Worm (Caenorhabditis elegans): ENCODE measurements around the gene scl-25.

The scl-25 gene

DNA sequence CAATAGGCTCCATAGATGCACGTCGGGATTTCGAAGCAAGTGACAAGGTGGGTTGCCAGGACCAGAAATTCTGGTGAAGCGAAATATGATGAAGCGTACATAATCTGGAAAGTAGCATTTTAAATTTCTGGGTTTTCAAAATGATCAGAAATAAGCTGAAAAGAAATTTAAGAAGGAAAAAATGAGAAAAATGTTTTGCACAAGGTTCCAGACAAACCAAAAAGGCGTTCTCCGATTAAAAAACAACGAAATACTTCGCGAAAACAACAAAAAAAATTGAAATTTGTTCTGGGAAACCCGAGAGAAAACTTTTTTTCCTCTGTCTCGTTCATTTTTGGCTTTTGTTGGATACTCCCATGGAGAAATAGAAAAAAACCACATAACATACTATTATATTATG is 2.2 kb upstream of the scl-25 start, which contains the start of gene srh-252:
Gene srh-252 (minus strand): TSS at position 101 of the 400 bp plus-strand sequence.
- no peak for TF ChIP-seq mbf-1 (tag; optimal IDR thresholded peaks at IDR 0.05)
- no peak for TF ChIP-seq ceh-82 (tag; optimal IDR thresholded peaks at IDR 0.05)
- TF ChIP-seq nhr-25 (tag; optimal IDR thresholded peaks at IDR 0.05) = no peak
- no peak for TF ChIP-seq nhr-129 (tag; optimal IDR thresholded peaks at IDR 0.05)
- no peak for TF ChIP-seq dmd-4 (tag; optimal IDR thresholded peaks at IDR 0.05)

DNA sequence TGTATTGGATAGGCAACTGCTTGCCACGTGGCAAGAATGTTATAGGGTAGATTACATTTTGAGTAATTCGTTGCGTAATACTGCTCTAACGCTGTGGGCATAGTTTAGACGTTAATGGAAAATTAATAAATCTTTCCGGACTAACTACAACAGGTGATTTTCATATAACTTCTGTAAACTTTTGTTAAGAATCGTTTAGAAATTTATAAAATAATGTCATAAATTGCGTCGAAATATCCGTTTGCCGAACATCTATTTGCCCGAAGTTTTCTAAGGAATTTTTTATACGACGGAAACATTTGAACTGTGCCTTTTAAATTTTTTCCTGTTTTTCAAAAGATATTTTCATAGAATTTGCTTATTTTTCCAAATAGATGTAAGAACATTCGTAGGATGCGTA is 630 bp downstream of the scl-25 start, which contains the start of gene srh-112:
Gene srh-112 (minus strand): TSS at position 101 of the 400 bp plus-strand sequence.
- TF ChIP-seq lin-13 (GFP tag; optimal IDR thresholded peaks at IDR 0.05) = no peak

DNA sequence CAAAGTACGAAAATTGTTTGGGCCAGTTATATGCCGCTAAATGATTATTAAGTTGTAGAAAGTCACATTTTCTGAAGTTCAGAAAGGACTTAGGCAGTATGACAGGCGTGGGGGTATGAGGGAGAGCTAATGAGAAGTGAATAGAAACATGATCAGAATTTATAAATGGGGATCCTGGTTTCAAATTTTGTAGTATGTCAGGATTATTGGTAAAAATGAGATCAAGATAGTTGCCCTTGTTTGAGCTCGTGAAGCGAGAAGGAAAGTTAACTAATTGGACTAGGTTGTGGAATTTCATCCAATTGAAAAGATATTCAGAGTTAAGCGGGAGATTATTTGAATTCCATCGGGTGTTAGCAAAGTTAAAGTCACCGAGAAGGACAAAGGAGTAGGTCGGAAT is 6.9 kb downstream of the scl-25 start:
- TF ChIP-seq mdl-1 (tag; optimal IDR thresholded peaks at IDR 0.05) = no peak
- TF ChIP-seq lin-11 (tag; optimal IDR thresholded peaks at IDR 0.05) = no peak
- TF ChIP-seq Y55F3AM.14 (GFP tag; optimal IDR thresholded peaks at IDR 0.05) = no peak
- no peak for TF ChIP-seq lsy-2 (tag; optimal IDR thresholded peaks at IDR 0.05)
- TF ChIP-seq sma-9 (GFP tag; optimal IDR thresholded peaks at IDR 0.05) = no peak
- TF ChIP-seq sma-9 (tag; optimal IDR thresholded peaks at IDR 0.05) = no peak
- no peak for TF ChIP-seq nhr-6 (tag; optimal IDR thresholded peaks at IDR 0.05)
- no peak for TF ChIP-seq crh-2 (tag; optimal IDR thresholded peaks at IDR 0.05)
- no peak for TF ChIP-seq aly-2 (tag; optimal IDR thresholded peaks at IDR 0.05)
- TF ChIP-seq nhr-129 (tag; optimal IDR thresholded peaks at IDR 0.05) = no peak
- no peak for TF ChIP-seq mab-5 (tag; optimal IDR thresholded peaks at IDR 0.05)
- no peak for TF ChIP-seq ZK546.5 (tag; optimal IDR thresholded peaks at IDR 0.05)
- TF ChIP-seq nhr-12 (tag; optimal IDR thresholded peaks at IDR 0.05) = no peak
- no peak for TF ChIP-seq elt-1 (tag; optimal IDR thresholded peaks at IDR 0.05)
- no peak for TF ChIP-seq ztf-1 (GFP tag; conservative IDR thresholded peaks at IDR 0.05)
- no peak for TF ChIP-seq nhr-11 (tag; optimal IDR thresholded peaks at IDR 0.05)
- no peak for TF ChIP-seq zag-1 (tag; optimal IDR thresholded peaks at IDR 0.05)
- no peak for TF ChIP-seq nhr-237 (tag; optimal IDR thresholded peaks at IDR 0.05)
- no peak for TF ChIP-seq ceh-16 (tag; optimal IDR thresholded peaks at IDR 0.05)

DNA sequence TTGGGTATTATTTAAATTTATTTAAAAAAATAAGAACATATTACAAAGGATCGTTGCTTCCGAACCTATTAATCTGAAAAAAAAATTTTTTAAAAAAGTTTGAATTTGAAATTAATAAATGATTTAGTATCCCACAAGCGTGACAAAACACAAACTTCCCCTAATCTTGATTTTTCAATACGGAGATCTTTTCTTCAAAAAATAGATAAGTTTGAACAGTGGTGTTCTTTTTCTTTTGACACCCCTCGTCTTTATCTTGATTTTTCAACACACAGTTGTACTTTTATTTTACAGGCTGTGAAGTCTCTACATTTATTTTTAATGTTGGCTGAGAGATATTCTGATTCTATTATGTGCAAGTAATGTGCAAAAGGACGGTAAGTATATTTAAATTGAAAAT is 10.9 kb downstream of the scl-25 start, which contains the start of gene T19C9.10:
Gene T19C9.10 (plus strand): TSS at position 248 of the 400 bp plus-strand sequence.
- TF ChIP-seq lsy-2 (tag; optimal IDR thresholded peaks at IDR 0.05) = no peak
- no peak for TF ChIP-seq ztf-11 (tag; optimal IDR thresholded peaks at IDR 0.05)
- no peak for TF ChIP-seq dmd-4 (tag; optimal IDR thresholded peaks at IDR 0.05)
- TF ChIP-seq nhr-25 (tag; optimal IDR thresholded peaks at IDR 0.05) = no peak
- TF ChIP-seq C34F6.9 (tag; optimal IDR thresholded peaks at IDR 0.05) = no peak
- TF ChIP-seq nhr-77 (tag; optimal IDR thresholded peaks at IDR 0.05) = no peak
- no peak for TF ChIP-seq crh-2 (tag; optimal IDR thresholded peaks at IDR 0.05)
- no peak for TF ChIP-seq sma-3 (GFP tag; optimal IDR thresholded peaks at IDR 0.05)
- TF ChIP-seq lin-39 (tag; optimal IDR thresholded peaks at IDR 0.05) = no peak
- TF ChIP-seq elt-1 (tag; optimal IDR thresholded peaks at IDR 0.05) = no peak
- TF ChIP-seq R02D3.7 (tag; optimal IDR thresholded peaks at IDR 0.05) = no peak
- TF ChIP-seq aly-2 (tag; optimal IDR thresholded peaks at IDR 0.05) = no peak
- TF ChIP-seq egl-27 (tag; optimal IDR thresholded peaks at IDR 0.05) = no peak
- TF ChIP-seq nhr-129 (tag; optimal IDR thresholded peaks at IDR 0.05) = no peak
- no peak for TF ChIP-seq lin-11 (tag; optimal IDR thresholded peaks at IDR 0.05)
- TF ChIP-seq lin-13 (GFP tag; optimal IDR thresholded peaks at IDR 0.05) = no peak

DNA sequence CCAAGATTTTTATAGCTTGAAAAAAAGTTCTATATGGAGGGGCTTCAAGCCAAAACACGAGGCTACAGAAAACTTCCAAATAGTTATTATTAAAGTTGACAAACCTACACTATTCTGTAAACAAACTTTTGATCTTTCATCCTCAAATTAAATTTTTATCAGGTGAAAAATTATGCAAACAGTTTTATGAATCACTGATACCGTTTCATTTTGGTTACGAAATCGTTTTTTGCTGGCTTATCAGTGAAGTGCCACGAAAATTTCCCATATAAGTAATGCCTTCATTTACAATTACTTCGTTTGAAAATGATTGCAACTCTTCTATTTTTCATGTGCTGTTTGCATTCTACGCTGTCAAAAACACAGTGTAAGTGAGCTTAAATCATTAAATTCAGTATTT is 13.3 kb downstream of the scl-25 start, which contains the start of gene T19C9.8:
Gene T19C9.8 (plus strand): TSS at position 299 of the 400 bp plus-strand sequence.
- TF ChIP-seq sem-4 (tag; optimal IDR thresholded peaks at IDR 0.05) (no peak), mdl-1 (tag; optimal IDR thresholded peaks at IDR 0.05) (no peak), ztf-11 (tag; optimal IDR thresholded peaks at IDR 0.05) (no peak), sma-9 (GFP tag; optimal IDR thresholded peaks at IDR 0.05) (peak; percentile 10), sma-9 (tag; optimal IDR thresholded peaks at IDR 0.05) (no peak), mbf-1 (tag; optimal IDR thresholded peaks at IDR 0.05) (no peak), ama-1 (optimal IDR thresholded peaks at IDR 0.05) (no peak), gmeb-1 (tag; optimal IDR thresholded peaks at IDR 0.05) (no peak), fos-1 (tag; optimal IDR thresholded peaks at IDR 0.05) (peak; percentile 95), ceh-82 (tag; optimal IDR thresholded peaks at IDR 0.05) (no peak), aly-2 (tag; optimal IDR thresholded peaks at IDR 0.05) (no peak), peb-1 (tag; optimal IDR thresholded peaks at IDR 0.05) (no peak), C34F6.9 (tag; optimal IDR thresholded peaks at IDR 0.05) (no peak), elt-3 (tag; optimal IDR thresholded peaks at IDR 0.05) (no peak), ceh-16 (tag; optimal IDR thresholded peaks at IDR 0.05) (no peak), lin-11 (tag; optimal IDR thresholded peaks at IDR 0.05) (no peak), F13H6.1 (tag; optimal IDR thresholded peaks at IDR 0.05) (no peak)
